Fruit fly (Drosophila melanogaster): ENCODE measurements around the gene CG3108.
A peak's percentile ranks its signal among the peaks of the same experiment; 100 is the strongest.

CG3108 gene

DNA sequence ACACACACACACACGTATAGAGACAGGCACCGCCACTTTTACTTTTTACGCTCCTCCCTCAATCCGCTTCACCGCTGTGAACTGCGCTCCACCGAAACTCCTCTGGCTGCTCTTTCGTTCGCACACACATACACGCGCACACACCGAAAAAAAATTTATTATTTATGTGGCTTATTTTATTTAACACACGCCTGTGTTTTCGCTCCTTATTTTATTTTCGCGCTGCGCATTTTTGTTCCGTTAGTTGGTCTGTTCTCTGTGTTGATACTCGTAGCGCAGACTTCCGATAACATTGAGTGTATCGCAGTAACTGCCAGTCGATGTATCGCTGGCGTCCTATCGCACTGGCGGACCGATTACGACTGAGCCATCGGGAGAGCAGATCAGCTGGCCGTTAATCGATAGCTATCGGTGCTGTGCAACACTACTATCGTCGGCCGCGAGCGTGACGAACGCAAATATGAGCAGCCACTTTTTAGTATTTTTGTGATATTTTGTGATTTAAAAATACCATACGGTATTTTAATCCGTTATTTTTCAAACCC, 43.7 kb downstream of the CG3108 start, which contains the start of gene Snx27 (continued):
- TF ChIP-seq psq (GFP tag; optimal IDR thresholded peaks at IDR 0.05) (no peak), CG14050 (GFP tag; IDR thresholded peaks at IDR 0.05) (no peak), fd102C (GFP tag; optimal IDR thresholded peaks at IDR 0.05) (no peak), wdn (GFP tag; IDR thresholded peaks at IDR 0.05) (no peak), BtbVII (GFP tag; optimal IDR thresholded peaks at IDR 0.05) (no peak), rib (GFP tag; IDR thresholded peaks at IDR 0.05) (peak; percentile 59; the same call in 1 of the 2 replicates), btn (GFP tag; optimal IDR thresholded peaks at IDR 0.05) (no peak), Mes4 (GFP tag; optimal IDR thresholded peaks at IDR 0.05) (peak; percentile 54), CG6813 (GFP tag; optimal IDR thresholded peaks at IDR 0.05) (peak; percentile 17), Ravus (GFP tag; IDR thresholded peaks at IDR 0.05) (no peak), CHES-1-like (GFP tag; optimal IDR thresholded peaks at IDR 0.05) (peak; percentile 70), eyg (GFP tag; optimal IDR thresholded peaks at IDR 0.05) (peak; percentile 30), tio (GFP tag; optimal IDR thresholded peaks at IDR 0.05) (no peak), eve (GFP tag; optimal IDR thresholded peaks at IDR 0.05) (no peak), CG4730 (GFP tag; IDR thresholded peaks at IDR 0.05) (no peak), CG10267 (tag; optimal IDR thresholded peaks at IDR 0.05) (peak; percentile 97), tup (GFP tag; optimal IDR thresholded peaks at IDR 0.05) (peak; percentile 25), CG17829 (tag; optimal IDR thresholded peaks at IDR 0.05) (peak; percentile 57), bsh (GFP tag; optimal IDR thresholded peaks at IDR 0.05) (peak; percentile 3 to 19), lab (GFP tag; optimal IDR thresholded peaks at IDR 0.05) (peak; percentile 50), CG31388 (GFP tag; optimal IDR thresholded peaks at IDR 0.05) (no peak), CG18764 (GFP tag; optimal IDR thresholded peaks at IDR 0.05) (no peak), az2 (GFP tag; optimal IDR thresholded peaks at IDR 0.05) (peak; percentile 16), Nf-YC (tag; optimal IDR thresholded peaks at IDR 0.05) (peak; percentile 8), nerfin-1 (tag; optimal IDR thresholded peaks at IDR 0.05) (no peak), da (GFP tag; optimal IDR thresholded peaks at IDR 0.05) (no peak), CG17568 (GFP tag; optimal IDR thresholded peaks at IDR 0.05) (peak; percentile 19), Abd-B (GFP tag; optimal IDR thresholded peaks at IDR 0.05) (no peak), stwl (tag; optimal IDR thresholded peaks at IDR 0.05) (peak; percentile 71), Ets65A (GFP tag) (peak; percentile 95), CG14860 (GFP tag; IDR thresholded peaks at IDR 0.05; ENCODE audit: partially characterized antibody) (peak; percentile 99), CG15011 (GFP tag; optimal IDR thresholded peaks at IDR 0.05) (no peak), Tbp (GFP tag; optimal IDR thresholded peaks at IDR 0.05) (no peak), CG4328 (GFP tag; optimal IDR thresholded peaks at IDR 0.05) (no peak), Fer2 (tag; optimal IDR thresholded peaks at IDR 0.05) (no peak), CG13424 (tag; optimal IDR thresholded peaks at IDR 0.05) (no peak), CG6654 (GFP tag; optimal IDR thresholded peaks at IDR 0.05) (no peak), Six4 (GFP tag; optimal IDR thresholded peaks at IDR 0.05) (no peak), CG1792 (GFP tag; optimal IDR thresholded peaks at IDR 0.05) (peak; percentile 32), ind (GFP tag; optimal IDR thresholded peaks at IDR 0.05) (peak; percentile 4), tll (GFP tag; optimal IDR thresholded peaks at IDR 0.05) (no peak), CG7372 (GFP tag; IDR thresholded peaks at IDR 0.05) (no peak), Ets97D (GFP tag; optimal IDR thresholded peaks at IDR 0.05) (peak; percentile 92), ac (GFP tag; optimal IDR thresholded peaks at IDR 0.05) (no peak), ssp (GFP tag; IDR thresholded peaks at IDR 0.05) (peak; percentile 57), CG4360 (GFP tag; IDR thresholded peaks at IDR 0.05) (no peak), run (tag; optimal IDR thresholded peaks at IDR 0.05) (no peak), Bteb2 (GFP tag; optimal IDR thresholded peaks at IDR 0.05) (peak; percentile 56), Sry-δ (GFP tag; optimal IDR thresholded peaks at IDR 0.05) (peak; percentile 96), HLH54F (GFP tag; optimal IDR thresholded peaks at IDR 0.05) (peak; percentile 56), disco-r (GFP tag; optimal IDR thresholded peaks at IDR 0.05) (no peak)

Measured in whole organism, embryonic.